Fruit fly (Drosophila melanogaster): ENCODE results near the gene CG31253.
A peak's percentile ranks its signal among the peaks of the same experiment; 100 is the strongest.

CG31253 gene

dm6 chr3R:27937752-27938694, 22.4 kb downstream of the CG31253 start, which contains the start of the genes NSD and BOD1 (continued):
- TF ChIP-seq fru (optimal IDR thresholded peaks at IDR 0.05) (no peak), CG2116 (GFP tag; optimal IDR thresholded peaks at IDR 0.05) (peak; percentile 98), Vsx1 (GFP tag; optimal IDR thresholded peaks at IDR 0.05) (no peak), CG9817 (tag; optimal IDR thresholded peaks at IDR 0.05) (peak; percentile 60), HmgZ (tag; optimal IDR thresholded peaks at IDR 0.05) (peak; percentile 41), dati (GFP tag; IDR thresholded peaks at IDR 0.05) (no peak), Dp (GFP tag; optimal IDR thresholded peaks at IDR 0.05) (peak; percentile 63), CG4328 (GFP tag; optimal IDR thresholded peaks at IDR 0.05) (peak; percentile 18), CG16779 (GFP tag; IDR thresholded peaks at IDR 0.05) (no peak; the same call in 1 of the 2 replicates)

dm6 chr3R:27931461-27931860, 28.9 kb downstream of the CG31253 start:
- TF ChIP-seq CG17359 (tag; optimal IDR thresholded peaks at IDR 0.05) (no peak), Fer1 (GFP tag; optimal IDR thresholded peaks at IDR 0.05) (no peak), twi (tag; optimal IDR thresholded peaks at IDR 0.05) (peak; percentile 44), Oli (tag; optimal IDR thresholded peaks at IDR 0.05) (no peak), Neu2 (GFP tag; optimal IDR thresholded peaks at IDR 0.05; ENCODE audit: borderline replicate concordance) (peak; percentile 31), Dll (GFP tag; IDR thresholded peaks at IDR 0.05; ENCODE audit: partially characterized antibody) (no peak), Fer2 (tag; optimal IDR thresholded peaks at IDR 0.05) (no peak), tll (GFP tag; optimal IDR thresholded peaks at IDR 0.05) (peak in 1 of 2 experiments; percentile 52), sisA (GFP tag; IDR thresholded peaks at IDR 0.05) (no peak), zen (tag; optimal IDR thresholded peaks at IDR 0.05) (peak; percentile 98)

dm6 chr3R:27928984-27929924, 31.1 kb downstream of the CG31253 start:
- peak; percentile 47; the same call in 1 of the 3 replicates for TF ChIP-seq ci (GFP tag; IDR thresholded peaks at IDR 0.05)
- TF ChIP-seq pzg (GFP tag; optimal IDR thresholded peaks at IDR 0.05): peak; percentile 20
- peak; percentile 33 for TF ChIP-seq mirr (GFP tag; optimal IDR thresholded peaks at IDR 0.05)
- peak; percentile 94 for TF ChIP-seq sug (tag; optimal IDR thresholded peaks at IDR 0.05)
- TF ChIP-seq CG14710 (tag; optimal IDR thresholded peaks at IDR 0.05): no peak
- TF ChIP-seq grn (GFP tag; optimal IDR thresholded peaks at IDR 0.05): peak; percentile 65
- no peak for TF ChIP-seq H2.0 (GFP tag; IDR thresholded peaks at IDR 0.05)
- peak; percentile 63 for TF ChIP-seq CG34376 (GFP tag; optimal IDR thresholded peaks at IDR 0.05)
- TF ChIP-seq Dref (GFP tag; IDR thresholded peaks at IDR 0.05): peak; percentile 59
- no peak for TF ChIP-seq CG1792 (GFP tag; optimal IDR thresholded peaks at IDR 0.05)
- no peak for TF ChIP-seq Dbx (GFP tag; IDR thresholded peaks at IDR 0.05)
- no peak for TF ChIP-seq kah (GFP tag; optimal IDR thresholded peaks at IDR 0.05)
- 0 out of 2 replicates have a peak, but pooled peaks have one; percentile 12 for TF ChIP-seq Bgb (GFP tag; IDR thresholded peaks at IDR 0.05; ENCODE audit: partially characterized antibody)
- TF ChIP-seq chinmo (GFP tag; IDR thresholded peaks at IDR 0.05; ENCODE audit: partially characterized antibody): 0 out of 4 replicates have a peak, but pooled peaks have one; percentile 47
- TF ChIP-seq E2f2 (GFP tag; IDR thresholded peaks at IDR 0.05): peak; percentile 53
- TF ChIP-seq trem (tag; optimal IDR thresholded peaks at IDR 0.05): peak; percentile 52
- TF ChIP-seq Sry-δ (GFP tag; optimal IDR thresholded peaks at IDR 0.05): peak; percentile 12
- peak; percentile 34 for TF ChIP-seq BEAF-32 (GFP tag; optimal IDR thresholded peaks at IDR 0.05)
- TF ChIP-seq Dp (GFP tag; optimal IDR thresholded peaks at IDR 0.05): peak; percentile 53
- no peak for TF ChIP-seq CG2202 (tag; optimal IDR thresholded peaks at IDR 0.05)
- peak; percentile 36 for TF ChIP-seq Med (GFP tag)
- peak; percentile 91 for TF ChIP-seq exex (tag; optimal IDR thresholded peaks at IDR 0.05)
- TF ChIP-seq lbe (GFP tag; optimal IDR thresholded peaks at IDR 0.05): no peak
- 0 out of 2 replicates have a peak, but pooled peaks have one; percentile 16 for TF ChIP-seq unc-4 (GFP tag; IDR thresholded peaks at IDR 0.05; ENCODE audit: partially characterized antibody)
